Fruit fly (Drosophila melanogaster) whole organism, adult: Measurements from ENCODE around the gene CG10147.

Source experiments
- CG11617 ChIP-seq: fragments of 200-800 bp; sonication (Bioruptor generic); optimal IDR thresholded peaks from 2 replicates; lab custom pipeline; 2017; ENCODE audit warnings: mild to moderate bottlenecking, missing biosample characterization, missing genetic modification reagents, missing genetic modification characterization
- CG12768 ChIP-seq: fragments of 200-800 bp; sonication (Bioruptor generic); optimal IDR thresholded peaks from 2 replicates; lab custom pipeline; 2017; ENCODE audit warnings: missing biosample characterization, missing genetic modification characterization, mild to moderate bottlenecking, moderate library complexity, missing genetic modification reagents
- CG14711 ChIP-seq: fragments of 200-800 bp; sonication (Bioruptor generic); optimal IDR thresholded peaks from 2 replicates; lab custom pipeline; 2018; ENCODE audit warnings: missing biosample characterization, mild to moderate bottlenecking, missing genetic modification characterization, moderate library complexity
- CG1620 ChIP-seq: fragments of 200-800 bp; sonication (Bioruptor generic); optimal IDR thresholded peaks from 2 replicates; lab custom pipeline; 2016; ENCODE audit warnings: missing biosample characterization, missing genetic modification characterization
- CG33017 ChIP-seq: fragments of 200-800 bp; sonication (Bioruptor generic); optimal IDR thresholded peaks from 2 replicates; lab custom pipeline; 2018; ENCODE audit warnings: missing biosample characterization, mild to moderate bottlenecking, missing genetic modification characterization, moderate library complexity
- CG5204 ChIP-seq: fragments of 200-800 bp; sonication (Bioruptor generic); optimal IDR thresholded peaks from 2 replicates; lab custom pipeline; 2016; ENCODE audit warnings: missing biosample characterization, missing genetic modification characterization
- CG7045 ChIP-seq: fragments of 200-800 bp; sonication (Bioruptor generic); optimal IDR thresholded peaks from 2 replicates; lab custom pipeline; 2017; ENCODE audit warnings: missing biosample characterization, mild to moderate bottlenecking, missing genetic modification characterization
- CG7101 ChIP-seq: fragments of 200-800 bp; sonication (Bioruptor generic); optimal IDR thresholded peaks from 2 replicates; lab custom pipeline; 2018; ENCODE audit warnings: missing biosample characterization, mild to moderate bottlenecking, missing genetic modification characterization, moderate library complexity
- Clk ChIP-seq: fragments of 200-800 bp; sonication (Bioruptor generic); optimal IDR thresholded peaks from 2 replicates; lab custom pipeline; 2017; ENCODE audit warnings: missing biosample characterization, missing genetic modification characterization
- Crg-1 ChIP-seq: fragments of 200-800 bp; sonication (Bioruptor generic); optimal IDR thresholded peaks from 2 replicates; lab custom pipeline; 2016; ENCODE audit warnings: missing biosample characterization, missing genetic modification characterization
- Hr96 ChIP-seq: fragments of 200-800 bp; sonication (Bioruptor generic); optimal IDR thresholded peaks from 2 replicates; lab custom pipeline; 2016; ENCODE audit warnings: missing biosample characterization, missing genetic modification characterization
- Mnt ChIP-seq: fragments of 200-800 bp; sonication (Bioruptor generic); optimal IDR thresholded peaks from 2 replicates; lab custom pipeline; 2016; ENCODE audit warnings: missing biosample characterization, mild to moderate bottlenecking, missing genetic modification characterization
- bab1 ChIP-seq: fragments of 200-800 bp; sonication (Bioruptor generic); optimal IDR thresholded peaks from 3 replicates; lab custom pipeline; 2019; ENCODE audit warnings: missing biosample characterization, mild to moderate bottlenecking, missing genetic modification characterization, moderate library complexity
- cic ChIP-seq: fragments of 200-800 bp; sonication (Bioruptor generic); optimal IDR thresholded peaks from 2 replicates; lab custom pipeline; 2017; ENCODE audit warnings: missing biosample characterization, mild to moderate bottlenecking, missing genetic modification characterization, moderate library complexity
- cnc ChIP-seq, 2 experiments: fragments of >200 bp; optimal IDR thresholded peaks; 2 replicates each; lab custom pipeline; 2017
- kay ChIP-seq: fragments of 200-800 bp; sonication (Bioruptor generic); peaks from one replicate; lab custom pipeline; 2016; ENCODE audit warnings: missing biosample characterization, missing genetic modification characterization, borderline replicate concordance
- ovo ChIP-seq: fragments of 200-800 bp; sonication (Bioruptor generic); optimal IDR thresholded peaks from 2 replicates; lab custom pipeline; 2016; ENCODE audit warnings: missing biosample characterization, missing genetic modification characterization
- pad ChIP-seq: fragments of 200-800 bp; sonication (Bioruptor generic); optimal IDR thresholded peaks from 3 replicates; lab custom pipeline; 2017; ENCODE audit warnings: missing biosample characterization, missing genetic modification characterization, mild to moderate bottlenecking, moderate library complexity, missing genetic modification reagents
- tj ChIP-seq: fragments of 200-800 bp; sonication (Bioruptor generic); optimal IDR thresholded peaks from 3 replicates; lab custom pipeline; 2017; ENCODE audit warnings: missing biosample characterization, mild to moderate bottlenecking, missing genetic modification characterization, moderate library complexity
- toe ChIP-seq: fragments of 200-800 bp; sonication (Bioruptor generic); optimal IDR thresholded peaks from 2 replicates; lab custom pipeline; 2016; ENCODE audit warnings: missing biosample characterization, missing genetic modification characterization

CG10147 gene

dm6 chr3L:6482838-6483237 lies 5.4 kb downstream of the CG10147 start:
- TF ChIP-seq CG5204 (GFP tag; lab: Kevin White, UChicago), result no peak
- TF ChIP-seq CG12768 (GFP tag; lab: Kevin White, UChicago), result no peak
- TF ChIP-seq Hr96, result no peak
- no peak for TF ChIP-seq cic (GFP tag; lab: Kevin White, UChicago)

- TF ChIP-seq Hr96 (no peak), pad (GFP tag; lab: Kevin White, UChicago) (no peak), CG14711 (tag; lab: Kevin White, UChicago) (no peak), kay (GFP tag; lab: Kevin White, UChicago) (no peak), CG11617 (GFP tag; lab: Kevin White, UChicago) (no peak), ovo (GFP tag; lab: Kevin White, UChicago) (no peak), CG33017 (no peak), CG1620 (GFP tag; lab: Kevin White, UChicago) (no peak), bab1 (GFP tag; lab: Kevin White, UChicago) (no peak), CG7045 (no peak), Clk (GFP tag; lab: Kevin White, UChicago) (no peak), CG12768 (GFP tag; lab: Kevin White, UChicago) (no peak), Mnt (GFP tag; lab: Kevin White, UChicago) (no peak), CG5204 (GFP tag; lab: Kevin White, UChicago) (no peak), CG7101 (no peak), cnc (optimal IDR thresholded peaks at IDR 0.05; lab: Kevin White, UChicago) (no peak), toe (GFP tag; lab: Kevin White, UChicago) (no peak), cic (GFP tag; lab: Kevin White, UChicago) (no peak)
Observed at dm6 chr3L:6471820-6472219, 16.4 kb downstream of the CG10147 start.

- TF ChIP-seq Mnt (GFP tag; lab: Kevin White, UChicago) (no peak), bab1 (GFP tag; lab: Kevin White, UChicago) (no peak), cnc (optimal IDR thresholded peaks at IDR 0.05; lab: Kevin White, UChicago) (no peak), CG12768 (GFP tag; lab: Kevin White, UChicago) (no peak), Crg-1 (GFP tag; lab: Kevin White, UChicago) (no peak), CG1620 (GFP tag; lab: Kevin White, UChicago) (no peak), ovo (GFP tag; lab: Kevin White, UChicago) (no peak), toe (GFP tag; lab: Kevin White, UChicago) (no peak), CG7101 (no peak), Hr96 (no peak), CG14711 (tag; lab: Kevin White, UChicago) (no peak), tj (GFP tag; lab: Kevin White, UChicago) (no peak), CG7045 (no peak), pad (GFP tag; lab: Kevin White, UChicago) (no peak), Clk (GFP tag; lab: Kevin White, UChicago) (no peak), CG11617 (GFP tag; lab: Kevin White, UChicago) (no peak), cic (GFP tag; lab: Kevin White, UChicago) (no peak), CG5204 (GFP tag; lab: Kevin White, UChicago) (no peak), kay (GFP tag; lab: Kevin White, UChicago) (no peak), CG33017 (no peak)
Observed at dm6 chr3L:6469508-6469907, 18.7 kb downstream of the CG10147 start.

- TF ChIP-seq Hr96, result no peak
- no peak for TF ChIP-seq CG1620 (GFP tag; lab: Kevin White, UChicago)
- no peak for TF ChIP-seq pad (GFP tag; lab: Kevin White, UChicago)
- no peak for TF ChIP-seq kay (GFP tag; lab: Kevin White, UChicago)
- no peak for TF ChIP-seq CG7045
- TF ChIP-seq CG7101, result no peak
- no peak for TF ChIP-seq Clk (GFP tag; lab: Kevin White, UChicago)
- TF ChIP-seq ovo (GFP tag; lab: Kevin White, UChicago), result no peak
- TF ChIP-seq CG5204 (GFP tag; lab: Kevin White, UChicago), result no peak
- TF ChIP-seq toe (GFP tag; lab: Kevin White, UChicago), result no peak
- no peak for TF ChIP-seq Mnt (GFP tag; lab: Kevin White, UChicago)
- TF ChIP-seq bab1 (GFP tag; lab: Kevin White, UChicago), result no peak
- no peak for TF ChIP-seq cic (GFP tag; lab: Kevin White, UChicago)
- TF ChIP-seq Crg-1 (GFP tag; lab: Kevin White, UChicago), result no peak
- TF ChIP-seq CG33017, result no peak
- TF ChIP-seq cnc (optimal IDR thresholded peaks at IDR 0.05; lab: Kevin White, UChicago), result no peak
- no peak for TF ChIP-seq CG14711 (tag; lab: Kevin White, UChicago)
- no peak for TF ChIP-seq CG12768 (GFP tag; lab: Kevin White, UChicago)
- TF ChIP-seq tj (GFP tag; lab: Kevin White, UChicago), result no peak
Observed at dm6 chr3L:6467691-6468329, 20.4 kb downstream of the CG10147 start.

dm6 chr3L:6462199-6462598 lies 26.0 kb downstream of the CG10147 start:
- TF ChIP-seq CG1620 (GFP tag; lab: Kevin White, UChicago) (no peak), Hr96 (no peak), Mnt (GFP tag; lab: Kevin White, UChicago) (no peak), tj (GFP tag; lab: Kevin White, UChicago) (no peak), CG33017 (no peak), kay (GFP tag; lab: Kevin White, UChicago) (no peak), Crg-1 (GFP tag; lab: Kevin White, UChicago) (no peak), CG7101 (no peak), CG7045 (no peak), cic (GFP tag; lab: Kevin White, UChicago) (no peak), cnc (optimal IDR thresholded peaks at IDR 0.05; lab: Kevin White, UChicago) (no peak), CG12768 (GFP tag; lab: Kevin White, UChicago) (no peak), CG11617 (GFP tag; lab: Kevin White, UChicago) (no peak), CG14711 (tag; lab: Kevin White, UChicago) (no peak), pad (GFP tag; lab: Kevin White, UChicago) (no peak), bab1 (GFP tag; lab: Kevin White, UChicago) (no peak), ovo (GFP tag; lab: Kevin White, UChicago) (no peak)
